Worm (Caenorhabditis elegans) whole organism, dauer: ENCODE measurements around the gene xtr-2.

Experiments
- unc-62 ChIP-seq: sonication (generic microtip); optimal IDR thresholded peaks from 2 replicates; lab custom pipeline; 2017; ENCODE audit warnings: missing biosample characterization, missing genetic modification reagents, missing genetic modification characterization

xtr-2 gene

DNA sequence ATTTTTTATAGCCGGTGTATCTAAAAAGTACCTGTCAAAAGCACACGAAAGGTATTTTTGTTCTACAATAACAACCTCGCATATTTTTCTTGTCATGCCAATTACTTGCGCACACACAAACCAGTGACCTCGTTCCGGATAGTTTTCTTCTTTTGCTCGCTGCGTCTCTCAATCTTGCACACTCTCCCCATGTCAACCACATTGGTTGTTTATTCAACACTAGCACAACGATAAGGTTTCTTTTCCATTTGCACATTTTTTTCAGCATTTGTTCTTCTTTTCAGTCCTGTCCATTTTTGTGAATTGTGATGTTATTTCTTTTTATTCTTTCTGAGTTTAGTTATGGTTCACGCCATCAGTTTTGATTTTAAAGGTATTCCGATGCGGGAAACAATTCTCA lies 34.8 kb downstream of the xtr-2 start, which contains the start of gene F42F12.3:
Gene F42F12.3, plus strand, starts transcription at position 372 of the 400 bp plus-strand sequence.
- no peak for TF ChIP-seq unc-62 (GFP tag; lab: Kevin White, UChicago)

DNA sequence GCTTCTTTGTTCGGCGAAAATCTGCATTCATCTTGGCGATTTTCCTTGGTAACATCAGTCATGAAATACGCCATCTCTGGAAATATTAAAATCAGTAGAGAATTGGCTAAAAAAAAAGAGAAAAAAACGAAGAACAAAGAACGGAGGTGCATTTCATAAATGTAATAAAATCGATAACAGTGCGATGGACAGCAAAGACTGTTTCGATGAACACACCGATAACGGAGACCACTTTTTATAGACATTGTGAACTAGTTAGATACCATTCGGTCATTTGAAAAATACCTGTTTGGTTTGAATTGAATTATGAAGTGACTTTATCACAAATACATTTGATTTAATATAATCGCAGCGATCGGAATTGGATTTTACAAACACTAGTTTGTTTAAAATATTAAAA lies 37.5 kb downstream of the xtr-2 start, which contains the start of gene F42F12.4:
Gene F42F12.4, minus strand, starts transcription at position 76 of the 400 bp plus-strand sequence.
- no peak for TF ChIP-seq unc-62 (GFP tag; lab: Kevin White, UChicago)

DNA sequence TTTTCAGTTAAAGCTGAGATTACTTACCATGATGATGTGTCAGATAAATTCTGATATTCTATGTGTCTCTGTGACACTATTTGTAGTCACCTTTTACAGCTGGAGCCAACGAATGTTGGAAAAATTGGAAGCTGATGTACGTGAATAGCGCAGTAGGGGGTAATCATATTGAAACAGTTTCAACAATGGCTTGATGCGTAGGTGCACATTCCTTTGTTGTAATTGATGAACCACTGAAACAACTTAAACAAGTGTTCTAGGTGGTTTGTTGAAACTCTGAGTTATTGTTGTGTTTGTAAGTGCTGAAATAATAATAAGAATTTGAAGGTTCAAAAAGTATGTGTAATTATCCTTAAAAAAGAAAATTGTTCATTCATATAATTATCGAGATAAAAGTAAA lies 41.2 kb downstream of the xtr-2 start, which contains the start of gene nspc-12:
Gene nspc-12, minus strand, starts transcription at position 101 of the 400 bp plus-strand sequence.
- TF ChIP-seq unc-62 (GFP tag; lab: Kevin White, UChicago): no peak

DNA sequence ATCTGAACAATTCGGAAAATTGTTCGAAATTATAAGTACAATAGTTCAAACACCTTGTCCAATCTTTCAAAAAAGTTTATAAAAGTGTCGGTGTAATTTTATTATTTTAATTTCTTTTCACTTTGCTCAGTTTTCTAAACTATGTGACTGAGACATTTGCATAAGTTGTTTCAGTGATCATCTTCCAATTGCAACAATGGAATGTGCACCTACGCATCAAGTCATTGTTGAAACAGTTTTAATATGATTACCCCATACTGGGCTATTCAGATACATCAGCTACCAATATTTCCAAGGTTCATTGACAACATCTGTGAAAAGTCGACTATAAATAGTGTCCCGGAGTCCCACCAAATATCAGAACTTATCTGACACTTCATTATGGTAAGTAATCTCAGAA lies 41.8 kb downstream of the xtr-2 start, which contains the start of gene nspc-13:
Gene nspc-13, plus strand, starts transcription at position 301 of the 400 bp plus-strand sequence.
- no peak for TF ChIP-seq unc-62 (GFP tag; lab: Kevin White, UChicago)

DNA sequence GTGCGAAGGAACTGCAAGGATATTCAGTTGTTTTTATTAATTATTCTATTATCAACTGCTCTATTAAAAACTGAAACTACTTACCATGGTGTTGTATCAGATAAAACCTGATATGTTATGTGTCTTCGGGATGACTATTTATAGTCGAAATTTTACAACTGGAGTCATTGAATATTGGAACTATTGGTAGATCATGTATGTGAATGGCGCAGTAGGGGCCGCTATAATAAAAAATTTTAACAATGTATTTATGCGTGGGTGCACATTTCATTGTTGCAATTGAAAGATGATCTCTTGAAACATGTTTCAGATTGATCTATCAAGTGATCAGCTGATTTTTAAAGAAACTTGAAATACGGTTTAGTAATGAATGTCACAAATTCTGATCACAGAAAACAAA lies 43.6 kb downstream of the xtr-2 start, which contains the start of gene nspc-14:
Gene nspc-14, minus strand, starts transcription at position 101 of the 400 bp plus-strand sequence.
- TF ChIP-seq unc-62 (GFP tag; lab: Kevin White, UChicago): no peak

DNA sequence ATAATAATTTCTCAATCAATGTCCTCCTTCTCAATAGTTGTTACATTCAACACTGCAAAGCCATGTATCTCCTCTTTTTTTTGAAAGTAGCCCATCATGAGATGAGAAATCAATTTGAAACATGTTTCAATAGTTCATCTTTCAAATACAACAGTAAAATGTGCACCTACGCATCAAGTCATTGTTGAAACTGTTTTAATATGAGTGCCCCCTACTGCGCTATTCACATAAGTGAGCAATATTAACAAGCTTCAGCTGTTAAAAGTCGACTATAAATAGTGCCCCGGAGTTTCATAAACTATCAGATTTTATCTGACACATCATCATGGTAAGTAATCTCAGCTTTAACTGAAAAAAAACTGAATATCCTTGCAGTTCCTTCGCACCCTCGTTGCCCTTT lies 45.1 kb downstream of the xtr-2 start, which contains the start of the genes nspc-15 and F19H6.6:
Gene nspc-15, plus strand, starts transcription at position 301 of the 400 bp plus-strand sequence.
Gene F19H6.6, plus strand, starts transcription at position 384 of the 400 bp plus-strand sequence.
- TF ChIP-seq unc-62 (GFP tag; lab: Kevin White, UChicago): no peak

DNA sequence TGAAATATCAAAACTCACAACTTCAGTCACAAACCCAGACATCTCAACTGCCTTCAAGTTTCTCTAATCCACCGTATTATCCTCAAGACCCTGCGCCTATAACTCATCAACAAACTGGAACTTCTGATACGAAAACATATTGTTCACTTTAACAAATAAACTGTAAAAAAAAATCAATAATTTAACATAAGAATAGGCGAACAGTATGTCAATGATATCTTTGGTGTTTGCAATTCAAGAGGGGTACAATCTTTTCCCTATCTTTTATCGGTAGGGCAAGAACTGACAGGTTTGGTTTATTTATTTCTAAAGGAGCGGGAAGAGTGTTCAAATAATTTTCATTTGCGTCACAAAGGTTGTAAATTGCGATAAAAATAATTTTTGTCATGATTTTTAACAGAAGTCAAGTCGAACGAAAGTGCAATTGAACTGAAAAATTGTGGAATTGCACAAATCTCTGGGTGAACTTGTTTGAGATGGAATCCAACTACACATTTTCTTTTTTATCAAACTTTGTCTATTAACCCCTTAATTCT lies 47.7 kb downstream of the xtr-2 start:
- TF ChIP-seq unc-62 (GFP tag; lab: Kevin White, UChicago): peak; percentile 33

DNA sequence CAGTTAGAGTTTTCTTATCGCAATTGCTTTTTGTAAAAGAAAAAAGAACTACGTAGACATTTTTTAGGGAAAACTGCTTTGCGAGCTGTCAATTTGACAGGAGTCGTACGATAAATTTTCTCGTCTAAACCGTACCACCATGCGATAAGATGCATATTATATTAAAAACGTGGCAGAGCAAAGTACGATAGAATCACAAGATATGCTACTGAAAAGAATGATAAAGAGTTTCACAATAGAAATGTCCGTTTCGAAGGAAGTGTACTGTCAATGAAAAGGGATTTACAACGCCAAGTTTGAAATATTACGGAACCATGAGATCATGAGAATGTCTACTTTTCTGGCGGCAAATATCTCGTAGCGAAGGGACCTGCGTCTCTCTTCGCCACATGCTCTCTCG lies 49.4 kb downstream of the xtr-2 start, which contains the start of gene F19H6.5:
Gene F19H6.5, minus strand, starts transcription at position 101 of the 400 bp plus-strand sequence.
- no peak for TF ChIP-seq unc-62 (GFP tag; lab: Kevin White, UChicago)

DNA sequence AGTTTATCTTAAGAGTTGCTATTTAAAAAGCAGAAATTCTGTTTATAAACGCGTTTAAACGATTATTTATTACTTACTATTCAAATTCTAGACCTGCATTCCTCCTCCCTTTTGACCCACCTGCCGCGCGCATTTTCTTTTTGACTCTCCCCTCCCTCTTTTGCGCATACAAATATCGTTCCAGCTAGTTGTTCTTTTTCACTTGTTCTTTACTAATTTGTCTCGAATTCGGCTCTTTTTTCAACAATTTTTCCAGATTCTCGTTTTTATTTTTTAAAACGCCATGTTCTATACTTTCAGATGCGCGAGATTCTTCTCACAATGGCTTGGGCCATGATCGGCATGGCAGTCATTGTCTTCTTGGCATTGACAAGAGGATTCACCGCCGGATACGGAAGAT lies 50.0 kb downstream of the xtr-2 start, which contains the start of gene F19H6.4:
Gene F19H6.4, plus strand, starts transcription at position 301 of the 400 bp plus-strand sequence.
- no peak for TF ChIP-seq unc-62 (GFP tag; lab: Kevin White, UChicago)

DNA sequence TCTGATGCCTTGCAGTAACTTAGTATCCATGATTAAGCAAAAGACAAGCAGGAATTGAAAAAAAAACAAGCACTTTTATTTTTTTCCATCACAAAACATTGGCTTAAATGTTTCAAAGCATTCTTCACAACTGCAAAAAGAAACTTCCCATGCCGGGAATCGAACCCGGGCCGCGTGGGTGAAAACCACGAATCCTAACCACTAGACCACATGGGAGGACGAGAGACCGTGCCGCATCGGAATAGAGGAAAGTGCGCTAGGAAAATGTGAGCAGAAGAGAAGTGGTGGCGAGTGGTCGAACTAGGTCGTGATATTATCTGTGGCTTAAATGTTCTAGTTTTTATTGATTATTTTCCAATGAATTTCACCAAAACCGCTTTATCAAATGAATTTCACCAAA lies 52.1 kb downstream of the xtr-2 start:
- TF ChIP-seq unc-62 (GFP tag; lab: Kevin White, UChicago): no peak
